Fruit fly (Drosophila melanogaster): ENCODE results near the gene wake.

The wake gene

dm6 chr3R:22635684-22636566, 3.7 kb upstream of the wake start:
- TF ChIP-seq CG13204 (GFP tag; optimal IDR thresholded peaks at IDR 0.05) (no peak), CG32121 (GFP tag; IDR thresholded peaks at IDR 0.05) (no peak), D1 (tag; optimal IDR thresholded peaks at IDR 0.05) (no peak), Ets98B (GFP tag; IDR thresholded peaks at IDR 0.05) (no peak), CG4496 (GFP tag; IDR thresholded peaks at IDR 0.05) (no peak), Snoo (tag; optimal IDR thresholded peaks at IDR 0.05) (peak; percentile 29), CG8159 (tag; optimal IDR thresholded peaks at IDR 0.05) (no peak), EcR (GFP tag; optimal IDR thresholded peaks at IDR 0.05) (peak; percentile 59), fd96Ca (GFP tag; IDR thresholded peaks at IDR 0.05) (no peak), CG17806 (tag; optimal IDR thresholded peaks at IDR 0.05) (no peak), Pif1A (GFP tag; optimal IDR thresholded peaks at IDR 0.05) (peak; percentile 12), Pif1B (GFP tag; optimal IDR thresholded peaks at IDR 0.05) (no peak), CG34367 (tag; optimal IDR thresholded peaks at IDR 0.05) (no peak), gl (tag; optimal IDR thresholded peaks at IDR 0.05) (no peak), CG14655 (GFP tag; optimal IDR thresholded peaks at IDR 0.05) (no peak), CG15710 (tag; optimal IDR thresholded peaks at IDR 0.05) (no peak), CG8301 (tag; optimal IDR thresholded peaks at IDR 0.05) (no peak), CG12605 (GFP tag; IDR thresholded peaks at IDR 0.05) (no peak), rn (GFP tag; IDR thresholded peaks at IDR 0.05) (no peak)

dm6 chr3R:22636567-22636889, 3.1 kb upstream of the wake start:
- TF ChIP-seq CG15710 (tag; optimal IDR thresholded peaks at IDR 0.05) (no peak), CG14655 (GFP tag; optimal IDR thresholded peaks at IDR 0.05) (no peak), CG9948 (tag; optimal IDR thresholded peaks at IDR 0.05) (no peak), CG13204 (GFP tag; optimal IDR thresholded peaks at IDR 0.05) (peak; percentile 94)

- TF ChIP-seq CG9948 (tag; optimal IDR thresholded peaks at IDR 0.05): no peak
- no peak for TF ChIP-seq CG8301 (tag; optimal IDR thresholded peaks at IDR 0.05)
- no peak for TF ChIP-seq Ets98B (GFP tag; IDR thresholded peaks at IDR 0.05)
- TF ChIP-seq rn (GFP tag; IDR thresholded peaks at IDR 0.05): no peak
- TF ChIP-seq EcR (GFP tag; optimal IDR thresholded peaks at IDR 0.05): no peak
- no peak for TF ChIP-seq CG8159 (tag; optimal IDR thresholded peaks at IDR 0.05)
- TF ChIP-seq CG10348 (GFP tag; IDR thresholded peaks at IDR 0.05): no peak
- no peak for TF ChIP-seq CG4496 (GFP tag; IDR thresholded peaks at IDR 0.05)
- TF ChIP-seq CG14655 (GFP tag; optimal IDR thresholded peaks at IDR 0.05): no peak
- TF ChIP-seq CG34367 (tag; optimal IDR thresholded peaks at IDR 0.05): no peak
- no peak for TF ChIP-seq gl (tag; optimal IDR thresholded peaks at IDR 0.05)
- TF ChIP-seq Pif1B (GFP tag; optimal IDR thresholded peaks at IDR 0.05): no peak
Observed at dm6 chr3R:22638604-22639238, 887 bp upstream of the wake start.

dm6 chr3R:22649859-22650258, 10.3 kb downstream of the wake start:
- TF ChIP-seq CG9948 (tag; optimal IDR thresholded peaks at IDR 0.05) (no peak), CG13204 (GFP tag; optimal IDR thresholded peaks at IDR 0.05) (no peak), EcR (GFP tag; optimal IDR thresholded peaks at IDR 0.05) (no peak), CG8301 (tag; optimal IDR thresholded peaks at IDR 0.05) (no peak), CG34367 (tag; optimal IDR thresholded peaks at IDR 0.05) (no peak), fd96Ca (GFP tag; IDR thresholded peaks at IDR 0.05) (no peak), Snoo (tag; optimal IDR thresholded peaks at IDR 0.05) (no peak), rn (GFP tag; IDR thresholded peaks at IDR 0.05) (no peak), CG15710 (tag; optimal IDR thresholded peaks at IDR 0.05) (no peak), Pif1A (GFP tag; optimal IDR thresholded peaks at IDR 0.05) (no peak), CG8159 (tag; optimal IDR thresholded peaks at IDR 0.05) (no peak), CG4496 (GFP tag; IDR thresholded peaks at IDR 0.05) (no peak), CG14655 (GFP tag; optimal IDR thresholded peaks at IDR 0.05) (no peak), Ets98B (GFP tag; IDR thresholded peaks at IDR 0.05) (no peak), Pif1B (GFP tag; optimal IDR thresholded peaks at IDR 0.05) (no peak), CG12605 (GFP tag; IDR thresholded peaks at IDR 0.05) (no peak)

- TF ChIP-seq CG32121 (GFP tag; IDR thresholded peaks at IDR 0.05) (peak; percentile 61), CG13204 (GFP tag; optimal IDR thresholded peaks at IDR 0.05) (no peak), CG8159 (tag; optimal IDR thresholded peaks at IDR 0.05) (peak; percentile 28), Pif1B (GFP tag; optimal IDR thresholded peaks at IDR 0.05) (no peak), CG17806 (tag; optimal IDR thresholded peaks at IDR 0.05) (no peak), gl (tag; optimal IDR thresholded peaks at IDR 0.05) (no peak), CG10348 (GFP tag; IDR thresholded peaks at IDR 0.05) (no peak), D1 (tag; optimal IDR thresholded peaks at IDR 0.05) (no peak), EcR (GFP tag; optimal IDR thresholded peaks at IDR 0.05) (no peak), Ets98B (GFP tag; IDR thresholded peaks at IDR 0.05) (peak; percentile 21; the same call in 1 of the 2 replicates), Snoo (tag; optimal IDR thresholded peaks at IDR 0.05) (no peak), CG12605 (GFP tag; IDR thresholded peaks at IDR 0.05) (no peak), CG14655 (GFP tag; optimal IDR thresholded peaks at IDR 0.05) (peak; percentile 37), Pif1A (GFP tag; optimal IDR thresholded peaks at IDR 0.05) (peak; percentile 72), CG8301 (tag; optimal IDR thresholded peaks at IDR 0.05) (peak; percentile 45), CG4496 (GFP tag; IDR thresholded peaks at IDR 0.05) (peak; percentile 68), rn (GFP tag; IDR thresholded peaks at IDR 0.05) (no peak), CG9948 (tag; optimal IDR thresholded peaks at IDR 0.05) (peak; percentile 45), CG34367 (tag; optimal IDR thresholded peaks at IDR 0.05) (peak; percentile 61), CG15710 (tag; optimal IDR thresholded peaks at IDR 0.05) (peak; percentile 62), fd96Ca (GFP tag; IDR thresholded peaks at IDR 0.05) (no peak)
Observed at dm6 chr3R:22663115-22663514, 23.5 kb downstream of the wake start.
